Fruit fly (Drosophila melanogaster) whole organism, adult: ENCODE measurements around the gene dmrt93B.

Experiments
- CG11617 ChIP-seq: fragments of 200-800 bp; sonication (Bioruptor generic); optimal IDR thresholded peaks from 2 replicates; lab custom pipeline; 2017; ENCODE audit warnings: mild to moderate bottlenecking, missing biosample characterization, missing genetic modification reagents, missing genetic modification characterization
- CG12768 ChIP-seq: fragments of 200-800 bp; sonication (Bioruptor generic); optimal IDR thresholded peaks from 2 replicates; lab custom pipeline; 2017; ENCODE audit warnings: missing biosample characterization, missing genetic modification characterization, mild to moderate bottlenecking, moderate library complexity, missing genetic modification reagents
- CG14711 ChIP-seq: fragments of 200-800 bp; sonication (Bioruptor generic); optimal IDR thresholded peaks from 2 replicates; lab custom pipeline; 2018; ENCODE audit warnings: missing biosample characterization, mild to moderate bottlenecking, missing genetic modification characterization, moderate library complexity
- CG1620 ChIP-seq: fragments of 200-800 bp; sonication (Bioruptor generic); optimal IDR thresholded peaks from 2 replicates; lab custom pipeline; 2016; ENCODE audit warnings: missing biosample characterization, missing genetic modification characterization
- CG33017 ChIP-seq: fragments of 200-800 bp; sonication (Bioruptor generic); optimal IDR thresholded peaks from 2 replicates; lab custom pipeline; 2018; ENCODE audit warnings: missing biosample characterization, mild to moderate bottlenecking, missing genetic modification characterization, moderate library complexity
- CG7045 ChIP-seq: fragments of 200-800 bp; sonication (Bioruptor generic); optimal IDR thresholded peaks from 2 replicates; lab custom pipeline; 2017; ENCODE audit warnings: missing biosample characterization, mild to moderate bottlenecking, missing genetic modification characterization
- Clk ChIP-seq: fragments of 200-800 bp; sonication (Bioruptor generic); optimal IDR thresholded peaks from 2 replicates; lab custom pipeline; 2017; ENCODE audit warnings: missing biosample characterization, missing genetic modification characterization
- Crg-1 ChIP-seq: fragments of 200-800 bp; sonication (Bioruptor generic); optimal IDR thresholded peaks from 2 replicates; lab custom pipeline; 2016; ENCODE audit warnings: missing biosample characterization, missing genetic modification characterization
- Hr96 ChIP-seq: fragments of 200-800 bp; sonication (Bioruptor generic); optimal IDR thresholded peaks from 2 replicates; lab custom pipeline; 2016; ENCODE audit warnings: missing biosample characterization, missing genetic modification characterization
- cic ChIP-seq: fragments of 200-800 bp; sonication (Bioruptor generic); optimal IDR thresholded peaks from 2 replicates; lab custom pipeline; 2017; ENCODE audit warnings: missing biosample characterization, mild to moderate bottlenecking, missing genetic modification characterization, moderate library complexity
- cnc ChIP-seq, 2 experiments: fragments of >200 bp; optimal IDR thresholded peaks; 2 replicates each; lab custom pipeline; 2017
- kay ChIP-seq: fragments of 200-800 bp; sonication (Bioruptor generic); peaks from one replicate; lab custom pipeline; 2016; ENCODE audit warnings: missing biosample characterization, missing genetic modification characterization, borderline replicate concordance
- ovo ChIP-seq: fragments of 200-800 bp; sonication (Bioruptor generic); optimal IDR thresholded peaks from 2 replicates; lab custom pipeline; 2016; ENCODE audit warnings: missing biosample characterization, missing genetic modification characterization
- toe ChIP-seq: fragments of 200-800 bp; sonication (Bioruptor generic); optimal IDR thresholded peaks from 2 replicates; lab custom pipeline; 2016; ENCODE audit warnings: missing biosample characterization, missing genetic modification characterization

dm6 chr3R:21073707-21074106 is at the start of gene dmrt93B:
- TF ChIP-seq CG12768 (GFP tag; lab: Kevin White, UChicago) (no peak), cic (GFP tag; lab: Kevin White, UChicago) (no peak), CG33017 (no peak), toe (no peak), CG14711 (tag; lab: Kevin White, UChicago) (no peak), Hr96 (GFP tag; lab: Kevin White, UChicago) (no peak), Crg-1 (no peak), CG11617 (GFP tag; lab: Kevin White, UChicago) (no peak), CG7045 (GFP tag; lab: Kevin White, UChicago) (no peak), Clk (GFP tag; lab: Kevin White, UChicago) (no peak), ovo (GFP tag; lab: Kevin White, UChicago) (no peak), CG1620 (GFP tag; lab: Kevin White, UChicago) (no peak), kay (GFP tag; lab: Kevin White, UChicago) (no peak), cnc (optimal IDR thresholded peaks at IDR 0.05; lab: Kevin White, UChicago) (no peak)
